Worm (Caenorhabditis elegans) whole organism, mixed stage, embryonic: ENCODE data around the gene srh-42.

ENCODE experiments used
- M03D4.4 ChIP-seq: sonication (generic microtip); optimal IDR thresholded peaks from 2 replicates; lab custom pipeline; 2017; ENCODE audit warnings: mild to moderate bottlenecking, missing genetic modification characterization, missing compliant biosample characterization
- bed-3 ChIP-seq: fragments of 200-800 bp; sonication (Bioruptor generic); optimal IDR thresholded peaks from 3 replicates; lab custom pipeline; 2018; ENCODE audit warnings: mild to moderate bottlenecking, missing genetic modification characterization, moderate library complexity, missing compliant biosample characterization
- blmp-1 ChIP-seq: fragments of 150-350 bp; optimal IDR thresholded peaks from 2 replicates; lab custom pipeline; 2014; ENCODE audit warnings: missing biosample characterization, missing genetic modification characterization
- ceh-39 ChIP-seq: fragments of 150-350 bp; optimal IDR thresholded peaks from 2 replicates; lab custom pipeline; 2014; ENCODE audit warnings: missing biosample characterization, missing genetic modification characterization
- ceh-43 ChIP-seq: fragments of 200-800 bp; sonication (Bioruptor generic); optimal IDR thresholded peaks from 2 replicates; lab custom pipeline; 2018; ENCODE audit warnings: mild to moderate bottlenecking, missing genetic modification characterization, moderate library complexity, missing compliant biosample characterization
- ceh-83 ChIP-seq: fragments of 200-800 bp; sonication (Bioruptor generic); optimal IDR thresholded peaks from 2 replicates; lab custom pipeline; 2018; ENCODE audit warnings: mild to moderate bottlenecking, missing genetic modification characterization, missing compliant biosample characterization
- ces-1 ChIP-seq: fragments of 150-350 bp; optimal IDR thresholded peaks from 2 replicates; lab custom pipeline; 2014; ENCODE audit warnings: missing biosample characterization, missing genetic modification reagents, missing genetic modification characterization
- cnd-1 ChIP-seq: fragments of 200-800 bp; sonication (Bioruptor generic); optimal IDR thresholded peaks from 2 replicates; lab custom pipeline; 2018; ENCODE audit warnings: mild to moderate bottlenecking, missing genetic modification characterization, missing compliant biosample characterization
- drap-1 ChIP-seq: fragments of 200-800 bp; sonication (Bioruptor generic); optimal IDR thresholded peaks from 3 replicates; lab custom pipeline; 2018; ENCODE audit warnings: mild to moderate bottlenecking, missing genetic modification characterization, missing compliant biosample characterization
- elt-1 ChIP-seq: sonication (generic microtip); optimal IDR thresholded peaks from 2 replicates; lab custom pipeline; 2017; ENCODE audit warnings: missing genetic modification characterization, mild to moderate bottlenecking, missing compliant biosample characterization, antibody characterized with exemption, moderate library complexity, borderline replicate concordance; ENCODE audit not compliant: insufficient read depth
- elt-3 ChIP-seq: fragments of 150-350 bp; optimal IDR thresholded peaks from 2 replicates; lab custom pipeline; 2014; ENCODE audit warnings: missing biosample characterization, missing genetic modification characterization
- flh-1 ChIP-seq: fragments of 200-800 bp; sonication (Bioruptor generic); optimal IDR thresholded peaks from 2 replicates; lab custom pipeline; 2018; ENCODE audit warnings: mild to moderate bottlenecking, missing genetic modification characterization, moderate library complexity, missing compliant biosample characterization
- ham-2 ChIP-seq: fragments of 200-800 bp; sonication (Bioruptor generic); optimal IDR thresholded peaks from 2 replicates; lab custom pipeline; 2018; ENCODE audit warnings: mild to moderate bottlenecking, missing genetic modification characterization, missing compliant biosample characterization
- hlh-1 ChIP-seq: fragments of 150-350 bp; optimal IDR thresholded peaks from 2 replicates; lab custom pipeline; 2014; ENCODE audit warnings: missing biosample characterization, missing genetic modification reagents, missing genetic modification characterization
- lin-13 ChIP-seq: fragments of 150-350 bp; optimal IDR thresholded peaks from 2 replicates; lab custom pipeline; 2014; ENCODE audit warnings: missing biosample characterization, missing genetic modification characterization
- lin-32 ChIP-seq: fragments of 200-800 bp; sonication (Bioruptor generic); optimal IDR thresholded peaks from 2 replicates; lab custom pipeline; 2018; ENCODE audit warnings: mild to moderate bottlenecking, missing genetic modification characterization, missing compliant biosample characterization
- lsy-2 ChIP-seq: fragments of 150-350 bp; optimal IDR thresholded peaks from 2 replicates; lab custom pipeline; 2014; ENCODE audit warnings: missing biosample characterization, missing genetic modification characterization
- mab-5 ChIP-seq: fragments of 150-350 bp; optimal IDR thresholded peaks from 2 replicates; lab custom pipeline; 2014; ENCODE audit warnings: missing biosample characterization, missing genetic modification characterization
- mep-1 ChIP-seq: fragments of 150-350 bp; optimal IDR thresholded peaks from 2 replicates; lab custom pipeline; 2017; ENCODE audit warnings: missing biosample characterization, missing genetic modification reagents, missing genetic modification characterization, inconsistent platforms
- mls-2 ChIP-seq: sonication (generic microtip); optimal IDR thresholded peaks from 2 replicates; lab custom pipeline; 2016; ENCODE audit warnings: mild to moderate bottlenecking, missing genetic modification characterization, moderate library complexity, missing compliant biosample characterization
- nhr-12 ChIP-seq: fragments of 150-350 bp; optimal IDR thresholded peaks from 2 replicates; lab custom pipeline; 2014; ENCODE audit warnings: missing biosample characterization, missing genetic modification characterization
- nhr-2 ChIP-seq: fragments of 150-350 bp; optimal IDR thresholded peaks from 2 replicates; lab custom pipeline; 2014; ENCODE audit warnings: missing biosample characterization, missing genetic modification characterization
- nhr-237 ChIP-seq: fragments of 150-350 bp; optimal IDR thresholded peaks from 2 replicates; lab custom pipeline; 2014; ENCODE audit warnings: missing biosample characterization, missing genetic modification characterization
- nhr-28 ChIP-seq: fragments of 150-350 bp; optimal IDR thresholded peaks from 2 replicates; lab custom pipeline; 2014; ENCODE audit warnings: missing biosample characterization, missing genetic modification characterization
- nhr-76 ChIP-seq: sonication (generic microtip); optimal IDR thresholded peaks from 2 replicates; lab custom pipeline; 2017; ENCODE audit warnings: missing biosample characterization, missing genetic modification characterization
- pha-4 ChIP-seq: fragments of 150-350 bp; optimal IDR thresholded peaks from 2 replicates; lab custom pipeline; 2018; ENCODE audit warnings: missing biosample characterization, missing genetic modification reagents, missing genetic modification characterization
- sem-2 ChIP-seq: fragments of 200-800 bp; sonication (Bioruptor generic); optimal IDR thresholded peaks from 2 replicates; lab custom pipeline; 2018; ENCODE audit warnings: mild to moderate bottlenecking, missing genetic modification characterization, missing compliant biosample characterization
- snpc-4 ChIP-seq: fragments of 150-350 bp; optimal IDR thresholded peaks from 2 replicates; lab custom pipeline; 2014; ENCODE audit warnings: missing biosample characterization, missing genetic modification characterization
- sptf-1 ChIP-seq: sonication (generic microtip); optimal IDR thresholded peaks from 2 replicates; lab custom pipeline; 2017; ENCODE audit warnings: mild to moderate bottlenecking, missing genetic modification characterization, moderate library complexity, missing compliant biosample characterization
- tbx-8 ChIP-seq: fragments of 200-800 bp; sonication (Bioruptor generic); optimal IDR thresholded peaks from 2 replicates; lab custom pipeline; 2018; ENCODE audit warnings: mild to moderate bottlenecking, missing genetic modification characterization, moderate library complexity, missing compliant biosample characterization
- unc-120 ChIP-seq: sonication (generic microtip); optimal IDR thresholded peaks from 2 replicates; lab custom pipeline; 2017; ENCODE audit warnings: missing genetic modification characterization, missing compliant biosample characterization; ENCODE audit not compliant: poor library complexity, severe bottlenecking
- unc-39 ChIP-seq: fragments of 150-350 bp; optimal IDR thresholded peaks from 2 replicates; lab custom pipeline; 2014; ENCODE audit warnings: missing biosample characterization, missing genetic modification characterization
- unc-62 ChIP-seq: fragments of 150-350 bp; optimal IDR thresholded peaks from 2 replicates; lab custom pipeline; 2014; ENCODE audit warnings: missing biosample characterization, missing genetic modification reagents, missing genetic modification characterization
- zip-8 ChIP-seq: fragments of 150-350 bp; optimal IDR thresholded peaks from 2 replicates; lab custom pipeline; 2014; ENCODE audit warnings: missing biosample characterization, missing genetic modification characterization
- ztf-11 ChIP-seq: fragments of 150-350 bp; optimal IDR thresholded peaks from 2 replicates; lab custom pipeline; 2014; ENCODE audit warnings: missing biosample characterization, missing genetic modification characterization

The srh-42 gene

ce11 chrII:14250147-14250965 is 38.5 kb downstream of the srh-42 start, which contains the start of gene hmg-1.1:
TSS of gene hmg-1.1 (plus strand) at chrII:14250695.
- TF ChIP-seq hlh-1 (tag; lab: Kevin White, UChicago) = peak; percentile 62
- TF ChIP-seq flh-1 (GFP tag; lab: Kevin White, UChicago) = peak; percentile 53
- peak; percentile 73 for TF ChIP-seq cnd-1
- TF ChIP-seq sptf-1 (tag; lab: Kevin White, UChicago) = peak; percentile 78
- TF ChIP-seq ztf-11 (tag; lab: Kevin White, UChicago) = peak; percentile 41
- TF ChIP-seq drap-1 = peak; percentile 83
- TF ChIP-seq unc-39 (tag; lab: Kevin White, UChicago) = no peak
- TF ChIP-seq pha-4 (tag; lab: Kevin White, UChicago) = peak; percentile 77
- TF ChIP-seq unc-62 (GFP tag; lab: Kevin White, UChicago) = peak; percentile 25
- TF ChIP-seq blmp-1 (tag; lab: Kevin White, UChicago) = no peak
- TF ChIP-seq snpc-4 (tag; lab: Kevin White, UChicago) = no peak
- TF ChIP-seq elt-3 = no peak
- peak; percentile 97 for TF ChIP-seq ham-2 (GFP tag; lab: Kevin White, UChicago)
- peak; percentile 52 for TF ChIP-seq nhr-76 (tag; lab: Kevin White, UChicago)
- TF ChIP-seq mls-2 (tag; lab: Kevin White, UChicago) = peak; percentile 90
- peak; percentile 84 for TF ChIP-seq lin-13 (tag; lab: Kevin White, UChicago)
- TF ChIP-seq elt-1 (tag; lab: Kevin White, UChicago) = no peak
- peak; percentile 97 for TF ChIP-seq unc-120
- no peak for TF ChIP-seq ceh-43 (GFP tag; lab: Kevin White, UChicago)
- peak; percentile 65 for TF ChIP-seq nhr-237 (tag; lab: Kevin White, UChicago)
- peak; percentile 26 for TF ChIP-seq lsy-2 (tag; lab: Kevin White, UChicago)
- TF ChIP-seq sem-2 = peak; percentile 54
- no peak for TF ChIP-seq nhr-12
- TF ChIP-seq bed-3 (GFP tag; lab: Kevin White, UChicago) = peak; percentile 9
- TF ChIP-seq M03D4.4 (tag; lab: Kevin White, UChicago) = peak; percentile 81
- TF ChIP-seq nhr-28 (tag; lab: Kevin White, UChicago) = no peak
- peak; percentile 22 for TF ChIP-seq ces-1
- no peak for TF ChIP-seq ceh-39 (tag; lab: Kevin White, UChicago)
- TF ChIP-seq lin-32 (GFP tag; lab: Kevin White, UChicago) = peak; percentile 50
- no peak for TF ChIP-seq mab-5
- TF ChIP-seq ceh-83 = no peak
- TF ChIP-seq tbx-8 (GFP tag; lab: Kevin White, UChicago) = no peak
- no peak for TF ChIP-seq nhr-2 (tag; lab: Kevin White, UChicago)
- TF ChIP-seq zip-8 = no peak
- TF ChIP-seq mep-1 (tag; lab: Kevin White, UChicago) = peak; percentile 63

ce11 chrII:14249489-14249888 is 39.4 kb downstream of the srh-42 start:
- TF ChIP-seq unc-120 (no peak), drap-1 (peak; percentile 27), bed-3 (GFP tag; lab: Kevin White, UChicago) (no peak), hlh-1 (tag; lab: Kevin White, UChicago) (peak; percentile 56), nhr-12 (no peak), mab-5 (no peak), snpc-4 (tag; lab: Kevin White, UChicago) (no peak), tbx-8 (GFP tag; lab: Kevin White, UChicago) (no peak), ceh-43 (GFP tag; lab: Kevin White, UChicago) (no peak), pha-4 (tag; lab: Kevin White, UChicago) (peak; percentile 14), M03D4.4 (tag; lab: Kevin White, UChicago) (peak; percentile 21), ztf-11 (tag; lab: Kevin White, UChicago) (peak; percentile 49), ceh-39 (tag; lab: Kevin White, UChicago) (no peak), nhr-2 (tag; lab: Kevin White, UChicago) (no peak), zip-8 (no peak), ces-1 (peak; percentile 31), unc-39 (tag; lab: Kevin White, UChicago) (no peak), nhr-237 (tag; lab: Kevin White, UChicago) (no peak), blmp-1 (tag; lab: Kevin White, UChicago) (no peak), sptf-1 (tag; lab: Kevin White, UChicago) (peak; percentile 46), unc-62 (GFP tag; lab: Kevin White, UChicago) (no peak), ham-2 (GFP tag; lab: Kevin White, UChicago) (no peak), mls-2 (tag; lab: Kevin White, UChicago) (no peak), nhr-76 (tag; lab: Kevin White, UChicago) (peak; percentile 22), lin-32 (GFP tag; lab: Kevin White, UChicago) (peak; percentile 26), lsy-2 (tag; lab: Kevin White, UChicago) (peak; percentile 17), lin-13 (tag; lab: Kevin White, UChicago) (peak; percentile 50), sem-2 (peak; percentile 62), cnd-1 (peak; percentile 49), ceh-83 (peak; percentile 36), elt-3 (no peak), elt-1 (tag; lab: Kevin White, UChicago) (no peak), flh-1 (GFP tag; lab: Kevin White, UChicago) (no peak), nhr-28 (tag; lab: Kevin White, UChicago) (no peak), mep-1 (tag; lab: Kevin White, UChicago) (peak; percentile 34)
